Fruit fly (Drosophila melanogaster) whole organism, adult: ENCODE data around the gene Ctr1C.

Experiments
- CG14711 ChIP-seq: fragments of 200-800 bp; sonication (Bioruptor generic); optimal IDR thresholded peaks from 2 replicates; lab custom pipeline; 2018; ENCODE audit warnings: missing biosample characterization, mild to moderate bottlenecking, missing genetic modification characterization, moderate library complexity
- CG7101 ChIP-seq: fragments of 200-800 bp; sonication (Bioruptor generic); optimal IDR thresholded peaks from 2 replicates; lab custom pipeline; 2018; ENCODE audit warnings: missing biosample characterization, mild to moderate bottlenecking, missing genetic modification characterization, moderate library complexity
- Clk ChIP-seq: fragments of 200-800 bp; sonication (Bioruptor generic); optimal IDR thresholded peaks from 2 replicates; lab custom pipeline; 2017; ENCODE audit warnings: missing biosample characterization, missing genetic modification characterization
- cic ChIP-seq: fragments of 200-800 bp; sonication (Bioruptor generic); optimal IDR thresholded peaks from 2 replicates; lab custom pipeline; 2017; ENCODE audit warnings: missing biosample characterization, mild to moderate bottlenecking, missing genetic modification characterization, moderate library complexity
- tj ChIP-seq: fragments of 200-800 bp; sonication (Bioruptor generic); optimal IDR thresholded peaks from 3 replicates; lab custom pipeline; 2017; ENCODE audit warnings: missing biosample characterization, mild to moderate bottlenecking, missing genetic modification characterization, moderate library complexity
- toe ChIP-seq: fragments of 200-800 bp; sonication (Bioruptor generic); optimal IDR thresholded peaks from 2 replicates; lab custom pipeline; 2016; ENCODE audit warnings: missing biosample characterization, missing genetic modification characterization

dm6 chr3R:30989948-30990347 lies 25.8 kb upstream of the Ctr1C start, which contains the start of gene CG31008:
- TF ChIP-seq CG7101 (tag; lab: Kevin White, UChicago) (no peak), tj (GFP tag; lab: Kevin White, UChicago) (no peak), cic (GFP tag; lab: Kevin White, UChicago) (no peak), toe (GFP tag; lab: Kevin White, UChicago) (no peak), CG14711 (tag; lab: Kevin White, UChicago) (no peak), Clk (GFP tag; lab: Kevin White, UChicago) (no peak)
